Worm (Caenorhabditis elegans) whole organism, L1 larva: ENCODE data around the gene cnnm-3.

Experiments
- F16B12.6 ChIP-seq: fragments of 150-350 bp; optimal IDR thresholded peaks from 2 replicates; lab custom pipeline; 2014; ENCODE audit warnings: missing biosample characterization, missing genetic modification characterization
- ama-1 ChIP-seq: fragments of 150-350 bp; optimal IDR thresholded peaks from 2 replicates; lab custom pipeline; 2014
- ceh-90 ChIP-seq: sonication (generic microtip); optimal IDR thresholded peaks from 2 replicates; lab custom pipeline; 2016; ENCODE audit warnings: missing genetic modification characterization, missing compliant biosample characterization
- egl-27 ChIP-seq, 2 experiments: fragments of 150-350 bp in 1 of 2; sonication (generic microtip); optimal IDR thresholded peaks; 3 replicates each; lab custom pipeline; 2017 to 2018; ENCODE audit warnings: missing biosample characterization in 2 of 2, missing genetic modification characterization in 2 of 2, missing genetic modification reagents in 2 of 2
- fkh-4 ChIP-seq: sonication (generic microtip); optimal IDR thresholded peaks from 2 replicates; lab custom pipeline; 2016; ENCODE audit warnings: missing compliant biosample characterization, missing genetic modification characterization, borderline replicate concordance
- hlh-4 ChIP-seq: sonication (generic microtip); optimal IDR thresholded peaks from 2 replicates; lab custom pipeline; 2016; ENCODE audit warnings: mild to moderate bottlenecking, missing genetic modification characterization, missing compliant biosample characterization
- irx-1 ChIP-seq: sonication (generic microtip); optimal IDR thresholded peaks from 2 replicates; lab custom pipeline; 2016; ENCODE audit warnings: missing genetic modification characterization, missing compliant biosample characterization
- lin-15B ChIP-seq: fragments of 150-350 bp; sonication (generic microtip); optimal IDR thresholded peaks from 3 replicates; lab custom pipeline; 2014; ENCODE audit warnings: missing biosample characterization, missing genetic modification characterization
- mdl-1 ChIP-seq, 2 experiments: fragments of 150-350 bp; optimal IDR thresholded peaks; 2 replicates each; lab custom pipeline; 2014 to 2017; ENCODE audit warnings: missing biosample characterization in 2 of 2, missing genetic modification characterization in 2 of 2, inconsistent platforms in 1 of 2
- mep-1 ChIP-seq: fragments of 150-350 bp; optimal IDR thresholded peaks from 2 replicates; lab custom pipeline; 2014; ENCODE audit warnings: missing biosample characterization, missing genetic modification characterization
- nhr-28 ChIP-seq: fragments of 150-350 bp; optimal IDR thresholded peaks from 2 replicates; lab custom pipeline; 2014; ENCODE audit warnings: missing biosample characterization, missing genetic modification characterization
- swsn-7 ChIP-seq: sonication (generic microtip); optimal IDR thresholded peaks from 2 replicates; lab custom pipeline; 2016; ENCODE audit warnings: missing genetic modification characterization, missing compliant biosample characterization
- unc-130 ChIP-seq: fragments of 150-350 bp; optimal IDR thresholded peaks from 2 replicates; lab custom pipeline; 2017; ENCODE audit warnings: missing biosample characterization, missing genetic modification characterization, inconsistent platforms
- unc-86 ChIP-seq: sonication (generic microtip); optimal IDR thresholded peaks from 2 replicates; lab custom pipeline; 2016; ENCODE audit warnings: missing genetic modification characterization, missing compliant biosample characterization

DNA sequence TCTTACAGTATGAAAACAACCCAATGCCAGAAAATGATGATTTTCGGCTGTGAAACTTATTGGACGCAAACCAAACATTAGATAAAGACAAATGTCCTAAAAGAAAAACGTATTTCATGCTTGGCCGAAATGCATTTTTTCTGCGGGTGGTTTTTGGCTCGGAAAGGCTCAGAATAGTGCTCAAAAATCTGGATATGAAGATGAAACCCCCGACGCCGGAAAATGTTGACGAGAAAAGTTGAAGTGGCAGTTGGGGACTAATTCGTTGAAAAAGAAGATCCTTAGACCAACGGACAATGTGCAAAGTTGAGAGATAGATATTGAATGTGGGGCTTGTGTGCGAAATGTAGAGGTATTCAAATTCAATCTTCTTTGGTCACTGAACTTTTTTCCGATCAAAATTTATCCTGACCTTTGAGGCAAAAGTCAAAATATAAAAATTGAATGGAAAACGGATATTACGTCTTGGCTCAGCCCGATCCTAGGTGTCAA is 27.1 kb downstream of the cnnm-3 start, which contains the start of gene flp-18:
- no peak for TF ChIP-seq ceh-90 (tag; lab: Kevin White, UChicago)
- no peak for TF ChIP-seq ama-1 (lab: Kevin White, UChicago)
- no peak for TF ChIP-seq swsn-7 (tag; lab: Kevin White, UChicago)
- TF ChIP-seq mdl-1 (tag; optimal IDR thresholded peaks at IDR 0.05; lab: Kevin White, UChicago), result no peak
- TF ChIP-seq F16B12.6 (tag; lab: Kevin White, UChicago), result no peak
- TF ChIP-seq hlh-4 (tag; lab: Kevin White, UChicago), result no peak
- TF ChIP-seq unc-86 (tag; lab: Kevin White, UChicago), result no peak
- no peak for TF ChIP-seq mep-1
- TF ChIP-seq lin-15B, result no peak
- no peak for TF ChIP-seq irx-1 (tag; lab: Kevin White, UChicago)
- no peak for TF ChIP-seq fkh-4 (tag; lab: Kevin White, UChicago)
- no peak for TF ChIP-seq nhr-28 (tag; lab: Kevin White, UChicago)
- TF ChIP-seq egl-27 (tag; optimal IDR thresholded peaks at IDR 0.05; lab: Kevin White, UChicago), result no peak
- TF ChIP-seq unc-130 (tag; lab: Kevin White, UChicago), result no peak
